Fruit fly (Drosophila melanogaster) whole organism, pupa: ENCODE data around the gene CG17187.

Experiments used
- CG10348 ChIP-seq: fragments of 200-800 bp; sonication (Bioruptor generic); IDR thresholded peaks from 2 replicates; pipeline ENCODE4 v1.3.6; 2022; ENCODE audit warnings: missing biosample characterization, missing genetic modification characterization
- CG12605 ChIP-seq: fragments of 200-800 bp; sonication (Bioruptor generic); IDR thresholded peaks from 2 replicates; pipeline ENCODE4 v1.3.6; 2022; ENCODE audit warnings: missing biosample characterization, missing genetic modification characterization
- CG13204 ChIP-seq: fragments of 200-800 bp; sonication (Bioruptor generic); optimal IDR thresholded peaks from 2 replicates; lab custom pipeline; 2018; ENCODE audit warnings: missing biosample characterization, mild to moderate bottlenecking, missing genetic modification characterization, moderate library complexity
- CG14655 ChIP-seq: fragments of 200-800 bp; sonication (Bioruptor generic); optimal IDR thresholded peaks from 3 replicates; lab custom pipeline; 2017; ENCODE audit warnings: mild to moderate bottlenecking, missing biosample characterization, missing genetic modification reagents, missing genetic modification characterization
- CG15710 ChIP-seq: fragments of 200-800 bp; sonication (Bioruptor generic); optimal IDR thresholded peaks from 2 replicates; lab custom pipeline; 2018; ENCODE audit warnings: missing biosample characterization, mild to moderate bottlenecking, missing genetic modification characterization, moderate library complexity
- CG17806 ChIP-seq: fragments of 200-800 bp; sonication (Bioruptor generic); optimal IDR thresholded peaks from 2 replicates; lab custom pipeline; 2018; ENCODE audit warnings: missing biosample characterization, mild to moderate bottlenecking, missing genetic modification characterization, moderate library complexity
- CG32121 ChIP-seq: fragments of 200-800 bp; sonication (Bioruptor generic); IDR thresholded peaks from 2 replicates; pipeline ENCODE4 v1.3.6; 2022; ENCODE audit warnings: missing biosample characterization, missing genetic modification characterization
- CG34367 ChIP-seq: fragments of 200-800 bp; sonication (Bioruptor generic); optimal IDR thresholded peaks from 2 replicates; lab custom pipeline; 2018; ENCODE audit warnings: missing biosample characterization, mild to moderate bottlenecking, missing genetic modification characterization
- CG4496 ChIP-seq: fragments of 200-800 bp; sonication (Bioruptor generic); IDR thresholded peaks from 3 replicates; pipeline ENCODE4 v1.3.6; 2022; ENCODE audit warnings: missing biosample characterization, missing genetic modification characterization
- CG8159 ChIP-seq: fragments of 200-800 bp; sonication (Bioruptor generic); optimal IDR thresholded peaks from 3 replicates; lab custom pipeline; 2018; ENCODE audit warnings: missing biosample characterization, mild to moderate bottlenecking, missing genetic modification characterization, moderate library complexity
- CG8301 ChIP-seq: fragments of 200-800 bp; sonication (Bioruptor generic); optimal IDR thresholded peaks from 2 replicates; lab custom pipeline; 2018; ENCODE audit warnings: missing biosample characterization, mild to moderate bottlenecking, missing genetic modification characterization
- CG9948 ChIP-seq: fragments of 200-800 bp; sonication (Bioruptor generic); optimal IDR thresholded peaks from 2 replicates; lab custom pipeline; 2018; ENCODE audit warnings: missing biosample characterization, mild to moderate bottlenecking, missing genetic modification characterization, moderate library complexity
- D1 ChIP-seq: fragments of 200-800 bp; sonication (Bioruptor generic); optimal IDR thresholded peaks from 2 replicates; lab custom pipeline; 2018; ENCODE audit warnings: missing biosample characterization, mild to moderate bottlenecking, missing genetic modification characterization, moderate library complexity
- EcR ChIP-seq: fragments of 200-800 bp; sonication (Bioruptor generic); optimal IDR thresholded peaks from 3 replicates; lab custom pipeline; 2019; ENCODE audit warnings: missing biosample characterization, missing genetic modification characterization, mild to moderate bottlenecking, moderate library complexity, missing genetic modification reagents
- Ets98B ChIP-seq: fragments of 200-800 bp; sonication (Bioruptor generic); IDR thresholded peaks from 2 replicates; pipeline ENCODE4 v1.3.6; 2022; ENCODE audit warnings: missing biosample characterization, missing genetic modification characterization
- Pif1A ChIP-seq: fragments of 200-800 bp; sonication (Bioruptor generic); optimal IDR thresholded peaks from 3 replicates; lab custom pipeline; 2016; ENCODE audit warnings: missing biosample characterization, missing genetic modification characterization
- Pif1B ChIP-seq: fragments of 200-800 bp; sonication (Bioruptor generic); optimal IDR thresholded peaks from 3 replicates; lab custom pipeline; 2016; ENCODE audit warnings: missing biosample characterization, missing genetic modification characterization
- Snoo ChIP-seq: fragments of 200-800 bp; sonication (Bioruptor generic); optimal IDR thresholded peaks from 3 replicates; lab custom pipeline; 2017; ENCODE audit warnings: missing biosample characterization, mild to moderate bottlenecking, missing genetic modification characterization, inconsistent platforms
- fd96Ca ChIP-seq: fragments of 200-800 bp; sonication (Bioruptor generic); IDR thresholded peaks from 3 replicates; pipeline ENCODE4 v1.3.6; 2022; ENCODE audit warnings: missing biosample characterization, missing genetic modification characterization
- gl ChIP-seq: fragments of 200-800 bp; sonication (Bioruptor generic); optimal IDR thresholded peaks from 2 replicates; lab custom pipeline; 2018; ENCODE audit warnings: missing biosample characterization, mild to moderate bottlenecking, missing genetic modification characterization
- rn ChIP-seq: fragments of 200-800 bp; sonication (Bioruptor generic); IDR thresholded peaks from 2 replicates; pipeline ENCODE4 v1.3.6; 2022; ENCODE audit warnings: missing biosample characterization, missing genetic modification characterization

Gene CG17187

DNA sequence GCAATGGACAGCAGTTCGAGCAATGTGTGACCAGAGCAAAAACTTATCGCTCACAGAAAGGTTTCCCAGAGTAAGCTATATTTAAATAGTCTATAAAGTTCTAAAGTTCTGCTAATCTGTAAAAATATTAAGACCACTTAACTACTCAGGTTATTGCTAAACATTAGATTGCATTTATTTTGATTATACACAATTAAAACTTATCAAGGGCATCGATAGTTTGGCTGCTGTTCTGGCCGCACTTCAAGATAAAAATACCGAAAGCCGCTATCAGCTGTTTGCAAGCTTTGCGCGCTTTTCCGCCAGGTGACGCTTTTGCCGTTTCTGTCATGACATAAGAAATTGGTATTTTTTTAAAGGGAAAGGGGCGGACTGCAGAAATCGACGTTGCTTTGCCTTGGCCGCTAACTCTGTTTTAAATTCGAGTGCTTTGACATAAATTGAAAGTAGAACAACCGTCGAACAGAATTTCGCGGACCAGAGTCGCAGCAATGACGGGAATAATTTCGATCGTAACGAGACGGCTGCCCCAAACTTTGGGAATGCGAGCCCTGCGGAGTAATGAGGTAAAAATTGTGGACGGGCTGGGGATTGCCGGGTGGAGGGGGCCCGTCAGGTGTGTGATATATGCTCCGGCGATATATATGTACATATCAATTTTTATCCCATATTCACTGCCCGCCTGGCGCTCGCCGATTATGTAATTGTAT, 12.4 kb upstream of the CG17187 start, which contains the start of the genes CG17734 and CG5214:
CG17734 (minus strand) TSS at position 49 of the 710 bp plus-strand sequence.
CG5214 (plus strand) TSS at position 352 of the 710 bp plus-strand sequence.
- TF ChIP-seq CG10348 (GFP tag; lab: Robert Waterston, UW) = no peak
- TF ChIP-seq EcR = no peak
- TF ChIP-seq CG32121 = no peak
- no peak for TF ChIP-seq Snoo (tag; lab: Kevin White, UChicago)
- TF ChIP-seq CG34367 (tag; lab: Kevin White, UChicago) = no peak
- TF ChIP-seq CG12605 (GFP tag; lab: Robert Waterston, UW) = no peak
- no peak for TF ChIP-seq gl (tag; lab: Kevin White, UChicago)
- TF ChIP-seq Ets98B (GFP tag; lab: Robert Waterston, UW) = no peak

DNA sequence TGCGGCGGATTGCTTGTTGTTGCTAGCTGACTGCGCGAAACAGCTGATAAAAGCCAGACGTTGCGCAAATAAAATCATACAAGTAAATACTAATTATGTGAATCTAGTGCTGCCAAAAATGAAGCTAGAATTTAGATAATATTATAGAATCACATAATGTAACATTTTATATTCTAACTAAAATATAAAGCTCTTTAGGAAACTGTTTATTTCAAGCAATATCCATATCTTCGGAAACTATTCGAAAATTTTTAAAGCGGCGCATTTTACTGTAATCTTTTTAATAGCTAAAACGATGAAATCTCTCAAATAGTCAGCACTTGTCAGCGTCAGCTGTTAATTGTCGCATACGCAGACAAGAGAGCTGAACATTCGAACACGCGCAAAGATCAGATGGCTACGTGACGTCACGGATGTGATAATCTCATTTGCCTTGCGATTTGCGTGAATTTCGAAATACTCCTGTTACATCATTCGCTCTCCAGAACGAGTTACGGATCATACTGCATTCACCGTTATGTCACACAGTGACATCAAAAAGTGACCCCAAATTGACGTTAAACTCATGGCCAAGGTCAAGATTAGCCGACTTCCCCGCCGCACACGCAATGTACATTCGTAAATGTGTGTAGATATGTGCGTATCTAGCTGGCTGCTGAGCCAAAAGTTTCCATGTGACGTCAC, 11.5 kb upstream of the CG17187 start:
- TF ChIP-seq CG12605 (GFP tag; lab: Robert Waterston, UW) (no peak), EcR (peak; percentile 17)

DNA sequence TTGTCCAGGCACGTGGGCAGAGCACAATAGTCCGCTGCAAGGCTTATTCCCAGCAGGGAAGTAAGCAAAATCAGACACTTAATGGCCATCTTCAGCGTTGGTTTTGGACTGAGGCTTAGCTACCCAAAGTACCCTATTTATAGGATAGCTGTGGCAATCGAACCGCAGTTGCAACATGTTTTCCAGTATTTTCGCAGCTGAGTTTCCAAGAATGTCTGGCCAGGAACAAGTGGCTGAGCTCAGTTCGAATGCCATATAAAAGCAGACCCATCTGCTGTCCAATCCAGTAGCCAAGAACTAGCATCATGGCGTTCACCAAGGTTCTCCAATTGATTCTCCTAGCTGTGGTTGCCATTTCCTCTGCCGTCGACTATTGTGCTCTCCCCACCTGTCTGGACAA, 9.2 kb upstream of the CG17187 start, which contains the start of the genes scpr-B and scpr-A:
scpr-B (minus strand) TSS at position 101 of the 400 bp plus-strand sequence.
scpr-A (plus strand) TSS at position 293 of the 400 bp plus-strand sequence.
- TF ChIP-seq fd96Ca (GFP tag; lab: Robert Waterston, UW) = no peak
- no peak for TF ChIP-seq D1 (tag; lab: Kevin White, UChicago)
- no peak for TF ChIP-seq CG17806
- TF ChIP-seq CG32121 = no peak
- no peak for TF ChIP-seq CG13204 (GFP tag; lab: Kevin White, UChicago)
- no peak for TF ChIP-seq Snoo (tag; lab: Kevin White, UChicago)
- no peak for TF ChIP-seq CG8301 (tag; lab: Kevin White, UChicago)
- no peak for TF ChIP-seq Pif1B (GFP tag; lab: Kevin White, UChicago)
- no peak for TF ChIP-seq CG34367 (tag; lab: Kevin White, UChicago)
- no peak for TF ChIP-seq Pif1A (GFP tag; lab: Kevin White, UChicago)
- no peak for TF ChIP-seq Ets98B (GFP tag; lab: Robert Waterston, UW)
- no peak for TF ChIP-seq gl (tag; lab: Kevin White, UChicago)
- TF ChIP-seq CG14655 (GFP tag; lab: Kevin White, UChicago) = no peak
- no peak for TF ChIP-seq CG10348 (GFP tag; lab: Robert Waterston, UW)
- TF ChIP-seq CG12605 (GFP tag; lab: Robert Waterston, UW) = no peak
- TF ChIP-seq CG8159 (tag; lab: Kevin White, UChicago) = no peak
- TF ChIP-seq rn (GFP tag; lab: Robert Waterston, UW) = no peak
- no peak for TF ChIP-seq EcR

- TF ChIP-seq rn (GFP tag; lab: Robert Waterston, UW) = no peak
- no peak for TF ChIP-seq fd96Ca (GFP tag; lab: Robert Waterston, UW)
- TF ChIP-seq D1 (tag; lab: Kevin White, UChicago) = no peak
- no peak for TF ChIP-seq CG34367 (tag; lab: Kevin White, UChicago)
- TF ChIP-seq CG4496 (GFP tag; lab: Robert Waterston, UW) = no peak
- no peak for TF ChIP-seq CG32121
- TF ChIP-seq CG15710 (tag; lab: Kevin White, UChicago) = no peak
- no peak for TF ChIP-seq CG8301 (tag; lab: Kevin White, UChicago)
- TF ChIP-seq Ets98B (GFP tag; lab: Robert Waterston, UW) = no peak
- TF ChIP-seq CG17806 = no peak
- no peak for TF ChIP-seq CG9948 (tag; lab: Kevin White, UChicago)
- no peak for TF ChIP-seq Pif1A (GFP tag; lab: Kevin White, UChicago)
- no peak for TF ChIP-seq Snoo (tag; lab: Kevin White, UChicago)
- TF ChIP-seq CG14655 (GFP tag; lab: Kevin White, UChicago) = no peak
- TF ChIP-seq CG10348 (GFP tag; lab: Robert Waterston, UW) = no peak
- no peak for TF ChIP-seq CG13204 (GFP tag; lab: Kevin White, UChicago)
- no peak for TF ChIP-seq gl (tag; lab: Kevin White, UChicago)
Measured at dm6 chr3R:11237598-11237997, 5.9 kb upstream of the CG17187 start, which contains the start of gene CG31388. CG31388 (plus strand) TSS chr3R:11237815.

DNA sequence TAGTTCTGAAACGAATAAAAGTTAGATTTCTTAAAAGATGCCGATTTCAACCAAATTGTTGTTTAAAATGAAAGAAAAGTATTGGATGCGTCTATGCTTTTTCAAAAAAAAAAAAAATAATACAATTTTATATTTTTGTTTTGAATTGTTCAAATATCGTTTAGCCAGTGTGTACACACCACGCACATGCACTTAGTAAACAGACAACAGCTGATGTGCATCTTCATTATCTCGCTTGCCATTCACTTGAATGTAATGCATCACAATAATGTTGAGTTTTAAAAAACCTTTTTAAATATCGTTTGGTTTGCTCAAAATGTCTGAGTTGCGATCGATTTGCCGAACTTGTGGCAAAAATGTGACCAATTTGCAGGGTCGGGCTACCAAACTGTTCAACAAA, 4.4 kb upstream of the CG17187 start, which contains the start of gene CG31441:
CG31441 (plus strand) TSS at position 246 of the 400 bp plus-strand sequence.
- TF ChIP-seq CG9948 (tag; lab: Kevin White, UChicago) (no peak), D1 (tag; lab: Kevin White, UChicago) (no peak), Snoo (tag; lab: Kevin White, UChicago) (no peak), EcR (no peak), CG32121 (no peak), CG12605 (GFP tag; lab: Robert Waterston, UW) (no peak), CG4496 (GFP tag; lab: Robert Waterston, UW) (no peak), rn (GFP tag; lab: Robert Waterston, UW) (no peak), CG13204 (GFP tag; lab: Kevin White, UChicago) (no peak)
